Worm (Caenorhabditis elegans) whole organism, L1 larva: Measurements from ENCODE around the gene pfkb-1.2.

Experiments
- C04F5.9 ChIP-seq: sonication (generic microtip); optimal IDR thresholded peaks from 2 replicates; lab custom pipeline; 2016; ENCODE audit warnings: missing genetic modification characterization, missing compliant biosample characterization
- C16A3.4 ChIP-seq: fragments of 150-350 bp; optimal IDR thresholded peaks from 2 replicates; lab custom pipeline; 2014; ENCODE audit warnings: missing biosample characterization, missing genetic modification characterization
- F16B12.6 ChIP-seq: fragments of 150-350 bp; optimal IDR thresholded peaks from 2 replicates; lab custom pipeline; 2014; ENCODE audit warnings: missing biosample characterization, missing genetic modification characterization
- aly-2 ChIP-seq: fragments of 150-350 bp; optimal IDR thresholded peaks from 2 replicates; lab custom pipeline; 2014; ENCODE audit warnings: missing biosample characterization, missing genetic modification characterization
- ama-1 ChIP-seq: fragments of 150-350 bp; optimal IDR thresholded peaks from 2 replicates; lab custom pipeline; 2014
- blmp-1 ChIP-seq: fragments of 150-350 bp; optimal IDR thresholded peaks from 2 replicates; lab custom pipeline; 2014; ENCODE audit warnings: missing biosample characterization, missing genetic modification characterization
- ceh-82 ChIP-seq, 3 experiments: fragments of 150-350 bp in 1 of 3; sonication (generic microtip) in 2 of 3; optimal IDR thresholded peaks; 2 replicates each; lab custom pipeline; 2014 to 2017; ENCODE audit warnings: missing biosample characterization in 3 of 3, missing genetic modification characterization in 3 of 3
- dpl-1 ChIP-seq, 3 experiments: fragments of 150-350 bp in 2 of 3; sonication (generic microtip) in 1 of 3; optimal IDR thresholded peaks; 2 replicates each; lab custom pipeline; 2014 to 2017; ENCODE audit warnings: missing biosample characterization in 3 of 3, missing genetic modification characterization in 3 of 3, missing genetic modification reagents in 3 of 3
- dsc-1 ChIP-seq: sonication (generic microtip); optimal IDR thresholded peaks from 2 replicates; lab custom pipeline; 2016; ENCODE audit warnings: mild to moderate bottlenecking, missing genetic modification characterization, missing compliant biosample characterization
- efl-1 ChIP-seq, 4 experiments: fragments of 150-350 bp; optimal IDR thresholded peaks in 3 of 4; peaks in 1 of 4; 1 replicate in 1 of 4; 2 replicates in 3 of 4; lab custom pipeline; 2014; ENCODE audit warnings: missing biosample characterization in 2 of 4, missing genetic modification characterization in 2 of 4, missing genetic modification reagents in 2 of 4
- efl-3 ChIP-seq: fragments of 200-800 bp; sonication (Bioruptor generic); optimal IDR thresholded peaks from 2 replicates; lab custom pipeline; 2018; ENCODE audit warnings: mild to moderate bottlenecking, missing genetic modification characterization, missing compliant biosample characterization
- fkh-10 ChIP-seq: sonication (generic microtip); optimal IDR thresholded peaks from 2 replicates; lab custom pipeline; 2017; ENCODE audit warnings: missing biosample characterization, missing genetic modification reagents, missing genetic modification characterization
- fkh-4 ChIP-seq: sonication (generic microtip); optimal IDR thresholded peaks from 2 replicates; lab custom pipeline; 2016; ENCODE audit warnings: missing compliant biosample characterization, missing genetic modification characterization, borderline replicate concordance
- fkh-8 ChIP-seq: sonication (generic microtip); optimal IDR thresholded peaks from 2 replicates; lab custom pipeline; 2016; ENCODE audit warnings: mild to moderate bottlenecking, missing genetic modification characterization, missing compliant biosample characterization
- grh-1 ChIP-seq: fragments of 200-800 bp; sonication (Bioruptor generic); IDR thresholded peaks from 2 replicates; pipeline ENCODE4 v1.3.6; 2022; ENCODE audit warnings: missing genetic modification reagents, missing genetic modification characterization, missing compliant biosample characterization
- hlh-17 ChIP-seq: fragments of 200-800 bp; sonication (Bioruptor generic); optimal IDR thresholded peaks from 2 replicates; lab custom pipeline; 2018; ENCODE audit warnings: missing genetic modification characterization, mild to moderate bottlenecking, missing compliant biosample characterization, moderate library complexity, borderline replicate concordance
- hlh-4 ChIP-seq: sonication (generic microtip); optimal IDR thresholded peaks from 2 replicates; lab custom pipeline; 2016; ENCODE audit warnings: mild to moderate bottlenecking, missing genetic modification characterization, missing compliant biosample characterization
- irx-1 ChIP-seq: sonication (generic microtip); optimal IDR thresholded peaks from 2 replicates; lab custom pipeline; 2016; ENCODE audit warnings: missing genetic modification characterization, missing compliant biosample characterization
- lin-13 ChIP-seq: fragments of 150-350 bp; optimal IDR thresholded peaks from 2 replicates; lab custom pipeline; 2014; ENCODE audit warnings: missing biosample characterization, missing genetic modification reagents, missing genetic modification characterization
- lin-14 ChIP-seq: fragments of 200-800 bp; sonication (Bioruptor generic); optimal IDR thresholded peaks from 2 replicates; lab custom pipeline; 2018; ENCODE audit warnings: mild to moderate bottlenecking, missing genetic modification characterization, moderate library complexity, missing compliant biosample characterization
- lin-35 ChIP-seq, 2 experiments: fragments of 150-350 bp; optimal IDR thresholded peaks; 2 replicates each; lab custom pipeline; 2014; ENCODE audit warnings: missing biosample characterization in 2 of 2, missing genetic modification characterization in 2 of 2, missing genetic modification reagents in 2 of 2
- lin-39 ChIP-seq: fragments of 150-350 bp; optimal IDR thresholded peaks from 2 replicates; lab custom pipeline; 2014; ENCODE audit warnings: missing biosample characterization, missing genetic modification reagents, missing genetic modification characterization
- lir-3 ChIP-seq: sonication (generic microtip); optimal IDR thresholded peaks from 2 replicates; lab custom pipeline; 2016; ENCODE audit warnings: mild to moderate bottlenecking, missing genetic modification characterization, moderate library complexity, missing compliant biosample characterization; ENCODE audit not compliant: poor library complexity
- lsy-2 ChIP-seq, 2 experiments: fragments of 150-350 bp; optimal IDR thresholded peaks; 2 replicates each; lab custom pipeline; 2014; ENCODE audit warnings: missing biosample characterization in 2 of 2, missing genetic modification characterization in 2 of 2
- mdl-1 ChIP-seq, 2 experiments: fragments of 150-350 bp; optimal IDR thresholded peaks; 2 replicates each; lab custom pipeline; 2014 to 2017; ENCODE audit warnings: missing biosample characterization in 2 of 2, missing genetic modification characterization in 2 of 2, inconsistent platforms in 1 of 2
- nhr-19 ChIP-seq: fragments of 200-800 bp; sonication (Bioruptor generic); conservative IDR thresholded peaks from 2 replicates; pipeline ENCODE4 v1.3.6; 2022; ENCODE audit warnings: missing genetic modification characterization, missing compliant biosample characterization
- nhr-20 ChIP-seq: sonication (generic microtip); optimal IDR thresholded peaks from 2 replicates; lab custom pipeline; 2016; ENCODE audit warnings: mild to moderate bottlenecking, missing genetic modification characterization, missing compliant biosample characterization
- nhr-28 ChIP-seq: fragments of 150-350 bp; optimal IDR thresholded peaks from 2 replicates; lab custom pipeline; 2014; ENCODE audit warnings: missing biosample characterization, missing genetic modification characterization
- nhr-47 ChIP-seq: sonication (generic microtip); optimal IDR thresholded peaks from 2 replicates; lab custom pipeline; 2016; ENCODE audit warnings: mild to moderate bottlenecking, missing genetic modification characterization, moderate library complexity, missing compliant biosample characterization
- nhr-76 ChIP-seq: sonication (generic microtip); optimal IDR thresholded peaks from 2 replicates; lab custom pipeline; 2017; ENCODE audit warnings: missing biosample characterization, missing genetic modification characterization
- nhr-84 ChIP-seq: sonication (generic microtip); optimal IDR thresholded peaks from 2 replicates; lab custom pipeline; 2017; ENCODE audit warnings: missing biosample characterization, missing genetic modification characterization
- nhr-90 ChIP-seq: sonication (generic microtip); optimal IDR thresholded peaks from 2 replicates; lab custom pipeline; 2016; ENCODE audit warnings: mild to moderate bottlenecking, missing genetic modification characterization, missing compliant biosample characterization; ENCODE audit not compliant: poor library complexity
- pax-3 ChIP-seq: fragments of 200-800 bp; sonication (Bioruptor generic); optimal IDR thresholded peaks from 2 replicates; lab custom pipeline; 2018; ENCODE audit warnings: mild to moderate bottlenecking, missing genetic modification characterization, moderate library complexity, missing compliant biosample characterization
- rnt-1 ChIP-seq: sonication (generic microtip); optimal IDR thresholded peaks from 2 replicates; lab custom pipeline; 2016; ENCODE audit warnings: mild to moderate bottlenecking, missing genetic modification characterization, moderate library complexity, missing compliant biosample characterization
- skn-1 ChIP-seq: fragments of 150-350 bp; optimal IDR thresholded peaks from 2 replicates; lab custom pipeline; 2014; ENCODE audit warnings: missing biosample characterization, missing genetic modification characterization
- snpc-4 ChIP-seq: fragments of 150-350 bp; optimal IDR thresholded peaks from 2 replicates; lab custom pipeline; 2014; ENCODE audit warnings: missing biosample characterization, missing genetic modification characterization
- snu-23 ChIP-seq: sonication (generic microtip); optimal IDR thresholded peaks from 2 replicates; lab custom pipeline; 2016; ENCODE audit warnings: missing genetic modification characterization, missing compliant biosample characterization
- sox-4 ChIP-seq: sonication (generic microtip); optimal IDR thresholded peaks from 2 replicates; lab custom pipeline; 2016; ENCODE audit warnings: missing genetic modification characterization, missing compliant biosample characterization
- unc-130 ChIP-seq: fragments of 150-350 bp; optimal IDR thresholded peaks from 2 replicates; lab custom pipeline; 2017; ENCODE audit warnings: missing biosample characterization, missing genetic modification characterization, inconsistent platforms
- vab-15 ChIP-seq: sonication (generic microtip); optimal IDR thresholded peaks from 2 replicates; lab custom pipeline; 2017; ENCODE audit warnings: missing genotype, mild to moderate bottlenecking, missing genetic modification characterization, missing compliant biosample characterization

Gene pfkb-1.2

ce11 chrIV:5926643-5927042, 15.1 kb upstream of the pfkb-1.2 start (continued):
- TF ChIP-seq rnt-1 (tag; lab: Kevin White, UChicago) (peak; percentile 16), snpc-4 (no peak), skn-1 (no peak), unc-130 (peak; percentile 10), grh-1 (GFP tag; lab: Robert Waterston, UW) (no peak), nhr-20 (tag; lab: Kevin White, UChicago) (peak; percentile 60), aly-2 (tag; lab: Kevin White, UChicago) (no peak), nhr-76 (no peak), fkh-8 (tag; lab: Kevin White, UChicago) (no peak), irx-1 (tag; lab: Kevin White, UChicago) (peak; percentile 13), lin-13 (no peak), lsy-2 (tag; optimal IDR thresholded peaks at IDR 0.05; lab: Kevin White, UChicago) (peak; percentile 10 to 34), dpl-1 (GFP tag; optimal IDR thresholded peaks at IDR 0.05; lab: Kevin White, UChicago) (no peak), snu-23 (GFP tag; lab: Kevin White, UChicago) (peak; percentile 52), pax-3 (tag; lab: Kevin White, UChicago) (no peak), lin-39 (tag; lab: Kevin White, UChicago) (no peak), lin-35 (GFP tag; optimal IDR thresholded peaks at IDR 0.05; lab: Kevin White, UChicago) (no peak), C04F5.9 (no peak), ama-1 (lab: Kevin White, UChicago) (no peak), sox-4 (no peak), fkh-10 (no peak), F16B12.6 (tag; lab: Kevin White, UChicago) (no peak), efl-3 (no peak), blmp-1 (tag; lab: Kevin White, UChicago) (peak; percentile 89), nhr-90 (tag; lab: Kevin White, UChicago) (peak; percentile 23), ceh-82 (tag; optimal IDR thresholded peaks at IDR 0.05; lab: Kevin White, UChicago) (no peak), nhr-84 (tag; lab: Kevin White, UChicago) (no peak), hlh-4 (no peak), nhr-47 (tag; lab: Kevin White, UChicago) (no peak), lir-3 (tag; lab: Kevin White, UChicago) (no peak), vab-15 (tag; lab: Kevin White, UChicago) (no peak)
- TF ChIP-seq, all 84 proteins: peak for 17

- TF ChIP-seq lin-14 (GFP tag; lab: Kevin White, UChicago) (peak; percentile 60), C16A3.4 (tag; lab: Kevin White, UChicago) (no peak), hlh-4 (no peak)
These were observed 13.9 kb upstream of the pfkb-1.2 start for ce11 chrIV:5927805-5928204.

ce11 chrIV:5928957-5929356, 12.8 kb upstream of the pfkb-1.2 start:
- TF ChIP-seq nhr-19 (GFP tag; lab: Robert Waterston, UW) (no peak), hlh-17 (GFP tag; lab: Kevin White, UChicago) (no peak), fkh-4 (tag; lab: Kevin White, UChicago) (peak; percentile 8), dsc-1 (tag; lab: Kevin White, UChicago) (peak; percentile 41), mdl-1 (tag; optimal IDR thresholded peaks at IDR 0.05; lab: Kevin White, UChicago) (no peak), nhr-28 (tag; lab: Kevin White, UChicago) (no peak), efl-1 (optimal IDR thresholded peaks at IDR 0.05; lab: Kevin White, UChicago) (no peak), efl-1 (GFP tag; optimal IDR thresholded peaks at IDR 0.05 in 1 of 2; lab: Kevin White, UChicago) (peak in 1 of 2 experiments; percentile 34)
